Fruit fly (Drosophila melanogaster): ENCODE data around the gene Wnt4.

DNA sequence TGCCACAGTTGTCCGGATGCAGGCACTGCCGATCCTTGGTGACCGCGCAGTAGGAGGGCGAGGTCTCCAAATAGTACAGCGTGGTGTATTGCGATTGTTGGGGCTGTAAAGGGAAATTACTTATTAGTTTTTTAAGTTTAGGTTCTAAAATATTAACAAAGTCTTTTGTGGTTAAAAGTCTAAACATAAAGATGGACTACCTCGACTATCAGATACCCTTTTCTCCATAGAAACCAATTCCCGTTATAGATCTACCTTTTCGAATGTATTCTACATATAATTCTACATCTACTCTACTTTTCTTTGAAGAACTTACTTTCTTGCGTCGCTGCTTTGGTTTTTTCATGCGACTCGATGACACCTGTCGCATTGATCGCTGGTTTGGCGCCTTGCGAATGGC lies 20.8 kb downstream of the Wnt4 start:
- TF ChIP-seq brk (GFP tag; optimal IDR thresholded peaks at IDR 0.05), result no peak
- TF ChIP-seq lola (GFP tag; optimal IDR thresholded peaks at IDR 0.05), result no peak
- no peak for TF ChIP-seq Dif (GFP tag; optimal IDR thresholded peaks at IDR 0.05; ENCODE audit: partially characterized antibody)
- TF ChIP-seq usp (GFP tag; optimal IDR thresholded peaks at IDR 0.05), result no peak
- TF ChIP-seq pan (optimal IDR thresholded peaks at IDR 0.05), result no peak
- TF ChIP-seq br (GFP tag; optimal IDR thresholded peaks at IDR 0.05), result no peak
